Worm (Caenorhabditis elegans) whole organism, late embryonic: ENCODE measurements around the gene fbxa-43.

Experiments used
- K02D7.2 ChIP-seq: sonication (generic microtip); optimal IDR thresholded peaks from 2 replicates; lab custom pipeline; 2017; ENCODE audit warnings: mild to moderate bottlenecking, missing genetic modification characterization, missing compliant biosample characterization
- ama-1 ChIP-seq: fragments of 150-350 bp; optimal IDR thresholded peaks from 2 replicates; lab custom pipeline; 2014
- ceh-19 ChIP-seq: fragments of 200-800 bp; sonication (Bioruptor generic); optimal IDR thresholded peaks from 2 replicates; lab custom pipeline; 2018; ENCODE audit warnings: mild to moderate bottlenecking, missing genetic modification characterization, missing compliant biosample characterization
- ceh-31 ChIP-seq: sonication (generic microtip); optimal IDR thresholded peaks from 2 replicates; lab custom pipeline; 2016; ENCODE audit warnings: missing genetic modification characterization, missing compliant biosample characterization
- ceh-45 ChIP-seq: fragments of 200-800 bp; sonication (Bioruptor generic); IDR thresholded peaks from 2 replicates; pipeline ENCODE4 v1.3.6; 2022; ENCODE audit warnings: missing genetic modification reagents, missing genetic modification characterization, missing compliant biosample characterization
- elt-2 ChIP-seq: sonication (generic microtip); optimal IDR thresholded peaks from 2 replicates; lab custom pipeline; 2016; ENCODE audit warnings: missing genetic modification reagents, missing genetic modification characterization, missing compliant biosample characterization
- fkh-10 ChIP-seq: fragments of 150-350 bp; optimal IDR thresholded peaks from 2 replicates; lab custom pipeline; 2014; ENCODE audit warnings: missing biosample characterization, missing genetic modification reagents, missing genetic modification characterization
- hlh-15 ChIP-seq: sonication (generic microtip); optimal IDR thresholded peaks from 2 replicates; lab custom pipeline; 2016; ENCODE audit warnings: missing genetic modification characterization, missing compliant biosample characterization
- hlh-30 ChIP-seq: sonication (generic microtip); optimal IDR thresholded peaks from 2 replicates; lab custom pipeline; 2017; ENCODE audit warnings: antibody characterized with exemption, missing genetic modification characterization, missing compliant biosample characterization; ENCODE audit not compliant: insufficient read depth
- nfya-1 ChIP-seq: sonication (generic microtip); optimal IDR thresholded peaks from 2 replicates; lab custom pipeline; 2017; ENCODE audit warnings: missing genetic modification characterization, mild to moderate bottlenecking, missing compliant biosample characterization, antibody characterized with exemption, moderate library complexity
- nhr-11 ChIP-seq: fragments of 150-350 bp; optimal IDR thresholded peaks from 2 replicates; lab custom pipeline; 2014; ENCODE audit warnings: missing biosample characterization, missing genetic modification characterization
- pha-4 ChIP-seq: fragments of 150-350 bp; optimal IDR thresholded peaks from 2 replicates; lab custom pipeline; 2018; ENCODE audit warnings: missing biosample characterization, missing genetic modification reagents, missing genetic modification characterization
- pros-1 ChIP-seq: fragments of 150-350 bp; optimal IDR thresholded peaks from 2 replicates; lab custom pipeline; 2014; ENCODE audit warnings: missing biosample characterization, missing genetic modification reagents, missing genetic modification characterization
- zip-5 ChIP-seq: sonication (generic microtip); optimal IDR thresholded peaks from 2 replicates; lab custom pipeline; 2016; ENCODE audit warnings: missing genetic modification characterization, missing compliant biosample characterization

DNA sequence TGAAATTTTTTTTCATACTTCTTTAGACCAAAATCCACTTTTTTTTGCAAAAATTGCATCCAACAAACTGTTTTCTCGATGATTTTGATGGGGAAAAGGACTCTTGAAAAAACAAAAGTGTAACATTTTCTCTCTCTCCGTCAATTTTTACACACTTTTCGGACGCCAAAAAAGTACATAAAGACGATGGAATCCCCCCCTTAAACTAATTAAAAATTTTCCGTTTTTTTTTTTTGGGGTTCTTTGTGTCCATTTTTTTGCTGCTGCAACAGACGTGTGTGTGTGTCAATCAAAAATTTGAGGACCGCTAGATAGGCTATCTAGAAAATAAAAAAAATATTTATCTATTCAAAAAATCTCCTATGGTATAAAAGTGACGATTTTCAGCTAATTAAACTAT, 50.9 kb downstream of the fbxa-43 start, which contains the start of gene C39B5.5:
- no peak for TF ChIP-seq ceh-45 (GFP tag; lab: Robert Waterston, UW)
- no peak for TF ChIP-seq ceh-19 (GFP tag; lab: Kevin White, UChicago)
- no peak for TF ChIP-seq nfya-1
- TF ChIP-seq hlh-30 (tag; lab: Kevin White, UChicago), result no peak
- no peak for TF ChIP-seq pha-4 (tag; lab: Kevin White, UChicago)
- TF ChIP-seq ama-1 (lab: Kevin White, UChicago), result no peak
- no peak for TF ChIP-seq nhr-11
- TF ChIP-seq fkh-10 (GFP tag; lab: Kevin White, UChicago), result no peak
- TF ChIP-seq K02D7.2 (tag; lab: Kevin White, UChicago), result no peak
- no peak for TF ChIP-seq zip-5
- no peak for TF ChIP-seq hlh-15 (tag; lab: Kevin White, UChicago)
- TF ChIP-seq elt-2 (tag; lab: Kevin White, UChicago), result no peak
- no peak for TF ChIP-seq pros-1 (tag; lab: Kevin White, UChicago)
- TF ChIP-seq ceh-31 (tag; lab: Kevin White, UChicago), result no peak
